Fruit fly (Drosophila melanogaster) whole organism, prepupa: ENCODE data around the gene CG3349.

Experiments
- CG10631 ChIP-seq: fragments of 200-800 bp; sonication (Bioruptor generic); optimal IDR thresholded peaks from 2 replicates; lab custom pipeline; 2016; ENCODE audit warnings: missing biosample characterization, missing genetic modification characterization
- CG10669 ChIP-seq: fragments of 200-800 bp; sonication (Bioruptor generic); optimal IDR thresholded peaks from 3 replicates; lab custom pipeline; 2018; ENCODE audit warnings: missing biosample characterization, mild to moderate bottlenecking, missing genetic modification characterization, moderate library complexity
- CG11294 ChIP-seq: fragments of 200-800 bp; sonication (Bioruptor generic); IDR thresholded peaks from 2 replicates; pipeline ENCODE4 v1.3.6; 2022; ENCODE audit warnings: missing biosample characterization, missing genetic modification characterization
- CG11762 ChIP-seq: fragments of 200-800 bp; sonication (Bioruptor generic); optimal IDR thresholded peaks from 3 replicates; lab custom pipeline; 2016; ENCODE audit warnings: missing biosample characterization, missing genetic modification characterization; ENCODE audit not compliant: insufficient read depth
- CG11902 ChIP-seq: fragments of 200-800 bp; sonication (Bioruptor generic); optimal IDR thresholded peaks from 3 replicates; lab custom pipeline; 2016; ENCODE audit warnings: missing biosample characterization, missing genetic modification characterization
- CG15336 ChIP-seq: fragments of 200-800 bp; sonication (Bioruptor generic); IDR thresholded peaks from 2 replicates; pipeline ENCODE4 v1.3.6; 2022; ENCODE audit warnings: missing biosample characterization, missing genetic modification characterization
- CG1621 ChIP-seq: fragments of 200-800 bp; sonication (Bioruptor generic); optimal IDR thresholded peaks from 3 replicates; lab custom pipeline; 2018; ENCODE audit warnings: missing biosample characterization, mild to moderate bottlenecking, missing genetic modification characterization
- CG16779 ChIP-seq: fragments of 200-800 bp; sonication (Bioruptor generic); optimal IDR thresholded peaks from 3 replicates; lab custom pipeline; 2017; ENCODE audit warnings: missing biosample characterization, mild to moderate bottlenecking, missing genetic modification characterization
- CG3032 ChIP-seq: fragments of 200-800 bp; optimal IDR thresholded peaks from 2 replicates; lab custom pipeline; 2019; ENCODE audit warnings: missing biosample characterization, mild to moderate bottlenecking, missing genetic modification characterization, moderate library complexity
- CG34406 ChIP-seq: fragments of 200-800 bp; sonication (Bioruptor generic); optimal IDR thresholded peaks from 3 replicates; lab custom pipeline; 2016; ENCODE audit warnings: missing biosample characterization, missing genetic modification characterization
- CG4318 ChIP-seq: fragments of 200-800 bp; sonication (Bioruptor generic); optimal IDR thresholded peaks from 3 replicates; lab custom pipeline; 2017; ENCODE audit warnings: missing biosample characterization, mild to moderate bottlenecking, missing genetic modification characterization
- CG6163 ChIP-seq: fragments of 200-800 bp; sonication (Bioruptor generic); IDR thresholded peaks from 3 replicates; pipeline ENCODE4 v1.3.6; 2022; ENCODE audit warnings: missing biosample characterization, missing genetic modification characterization
- CG6276 ChIP-seq: fragments of 200-800 bp; sonication (Bioruptor generic); optimal IDR thresholded peaks from 2 replicates; lab custom pipeline; 2017; ENCODE audit warnings: missing biosample characterization, mild to moderate bottlenecking, missing genetic modification characterization
- CG6792 ChIP-seq: fragments of 200-800 bp; sonication (Bioruptor generic); optimal IDR thresholded peaks from 3 replicates; lab custom pipeline; 2016; ENCODE audit warnings: missing biosample characterization, missing genetic modification characterization
- CG6808 ChIP-seq: fragments of 200-800 bp; sonication (Bioruptor generic); optimal IDR thresholded peaks from 3 replicates; lab custom pipeline; 2017; ENCODE audit warnings: missing biosample characterization, missing genetic modification characterization, mild to moderate bottlenecking, moderate library complexity, missing genetic modification reagents
- CG6854 ChIP-seq: fragments of 200-800 bp; sonication (Bioruptor generic); optimal IDR thresholded peaks from 2 replicates; lab custom pipeline; 2017; ENCODE audit warnings: missing biosample characterization, mild to moderate bottlenecking, missing genetic modification characterization
- CG7368 ChIP-seq: fragments of 200-800 bp; sonication (Bioruptor generic); optimal IDR thresholded peaks from 3 replicates; lab custom pipeline; 2016; ENCODE audit warnings: missing biosample characterization, missing genetic modification characterization
- CG8119 ChIP-seq: fragments of 200-800 bp; sonication (Bioruptor generic); IDR thresholded peaks from 3 replicates; pipeline ENCODE4 v1.3.6; 2022; ENCODE audit warnings: missing biosample characterization, missing genetic modification characterization
- CG8319 ChIP-seq: fragments of 200-800 bp; sonication (Bioruptor generic); optimal IDR thresholded peaks from 3 replicates; lab custom pipeline; 2016; ENCODE audit warnings: missing biosample characterization, missing genetic modification characterization
- CG9139 ChIP-seq: fragments of 200-800 bp; sonication (Bioruptor generic); optimal IDR thresholded peaks from 3 replicates; lab custom pipeline; 2017; ENCODE audit warnings: missing biosample characterization, mild to moderate bottlenecking, missing genetic modification characterization
- Eip78C ChIP-seq: fragments of 200-800 bp; sonication (Bioruptor generic); peaks from one replicate; lab custom pipeline; 2016; ENCODE audit warnings: missing biosample characterization, missing genetic modification characterization
- Eip93F ChIP-seq: fragments of 200-800 bp; sonication (Bioruptor generic); optimal IDR thresholded peaks from 2 replicates; lab custom pipeline; 2016; ENCODE audit warnings: missing biosample characterization, mild to moderate bottlenecking, missing genetic modification characterization
- Ets21C ChIP-seq: fragments of 200-800 bp; sonication (Bioruptor generic); optimal IDR thresholded peaks from 3 replicates; lab custom pipeline; 2016; ENCODE audit warnings: missing biosample characterization, missing genetic modification characterization
- Ets96B ChIP-seq: fragments of 200-800 bp; optimal IDR thresholded peaks from 2 replicates; lab custom pipeline; 2019; ENCODE audit warnings: missing biosample characterization, mild to moderate bottlenecking, missing genetic modification characterization, moderate library complexity
- Gug ChIP-seq: fragments of 200-800 bp; sonication (Bioruptor generic); IDR thresholded peaks from 2 replicates; pipeline ENCODE4 v1.3.6; 2022; ENCODE audit warnings: missing biosample characterization, missing genetic modification characterization
- Hr38 ChIP-seq: sonication (Bioruptor generic); optimal IDR thresholded peaks from 2 replicates; lab custom pipeline; 2016; ENCODE audit warnings: missing biosample characterization, missing genetic modification characterization
- Hr39 ChIP-seq: fragments of 200-800 bp; sonication (Bioruptor generic); optimal IDR thresholded peaks from 2 replicates; lab custom pipeline; 2016; ENCODE audit warnings: missing biosample characterization, missing genetic modification characterization
- Hr4 ChIP-seq: fragments of 200-800 bp; sonication (Bioruptor generic); optimal IDR thresholded peaks from 3 replicates; lab custom pipeline; 2016; ENCODE audit warnings: missing biosample characterization, missing genetic modification characterization
- Met ChIP-seq: fragments of 200-800 bp; sonication (Bioruptor generic); optimal IDR thresholded peaks from 3 replicates; lab custom pipeline; 2016; ENCODE audit warnings: missing biosample characterization, missing genetic modification characterization
- OdsH ChIP-seq: fragments of 200-800 bp; sonication (Bioruptor generic); optimal IDR thresholded peaks from 3 replicates; lab custom pipeline; 2016; ENCODE audit warnings: missing biosample characterization, missing genetic modification characterization
- Smox ChIP-seq: fragments of 200-800 bp; sonication (Bioruptor generic); optimal IDR thresholded peaks from 3 replicates; lab custom pipeline; 2016; ENCODE audit warnings: missing biosample characterization, missing genetic modification characterization
- Sox102F ChIP-seq: fragments of 200-800 bp; sonication (Bioruptor generic); optimal IDR thresholded peaks from 2 replicates; lab custom pipeline; 2016; ENCODE audit warnings: missing biosample characterization, mild to moderate bottlenecking, missing genetic modification characterization
- Sox14 ChIP-seq: fragments of 200-800 bp; sonication (Bioruptor generic); optimal IDR thresholded peaks from 3 replicates; lab custom pipeline; 2016; ENCODE audit warnings: missing biosample characterization, missing genetic modification characterization
- Sox15 ChIP-seq: fragments of 200-800 bp; sonication (Bioruptor generic); optimal IDR thresholded peaks from 3 replicates; lab custom pipeline; 2016; ENCODE audit warnings: missing biosample characterization, missing genetic modification characterization
- achi ChIP-seq: fragments of 200-800 bp; sonication (Bioruptor generic); optimal IDR thresholded peaks from 3 replicates; lab custom pipeline; 2016; ENCODE audit warnings: missing biosample characterization, missing genetic modification characterization
- cyc ChIP-seq: fragments of 200-800 bp; sonication (Bioruptor generic); optimal IDR thresholded peaks from 3 replicates; lab custom pipeline; 2016; ENCODE audit warnings: missing biosample characterization, missing genetic modification characterization
- dac ChIP-seq: fragments of 200-800 bp; sonication (Bioruptor generic); optimal IDR thresholded peaks from 2 replicates; lab custom pipeline; 2017; ENCODE audit warnings: missing biosample characterization, mild to moderate bottlenecking, missing genetic modification characterization
- eg ChIP-seq: fragments of 200-800 bp; sonication (Bioruptor generic); IDR thresholded peaks from 3 replicates; pipeline ENCODE4 v1.3.6; 2022; ENCODE audit warnings: missing biosample characterization, missing genetic modification characterization
- esn ChIP-seq: fragments of 200-800 bp; sonication (Bioruptor generic); optimal IDR thresholded peaks from 2 replicates; lab custom pipeline; 2016; ENCODE audit warnings: missing biosample characterization, mild to moderate bottlenecking, missing genetic modification characterization, moderate library complexity
- fkh ChIP-seq: fragments of 200-800 bp; sonication (Bioruptor generic); optimal IDR thresholded peaks from 3 replicates; lab custom pipeline; 2017; ENCODE audit warnings: missing biosample characterization, mild to moderate bottlenecking, missing genetic modification characterization, moderate library complexity
- lz ChIP-seq: fragments of 200-800 bp; sonication (Bioruptor generic); optimal IDR thresholded peaks from 3 replicates; lab custom pipeline; 2016; ENCODE audit warnings: missing biosample characterization, missing genetic modification characterization
- net ChIP-seq: fragments of 200-800 bp; sonication (Bioruptor generic); optimal IDR thresholded peaks from 3 replicates; lab custom pipeline; 2016; ENCODE audit warnings: missing biosample characterization, missing genetic modification characterization
- salr ChIP-seq, 2 experiments: fragments of 200-800 bp; sonication (Bioruptor generic); optimal IDR thresholded peaks; 3 replicates each; lab custom pipeline; 2016 to 2018; ENCODE audit warnings: missing biosample characterization in 2 of 2, missing genetic modification characterization in 2 of 2, mild to moderate bottlenecking in 1 of 2
- spab ChIP-seq: fragments of 200-800 bp; sonication (Bioruptor generic); optimal IDR thresholded peaks from 2 replicates; lab custom pipeline; 2017; ENCODE audit warnings: missing biosample characterization, mild to moderate bottlenecking, missing genetic modification characterization, missing genetic modification reagents
- topi ChIP-seq: fragments of 200-800 bp; sonication (Bioruptor generic); optimal IDR thresholded peaks from 3 replicates; lab custom pipeline; 2016; ENCODE audit warnings: missing biosample characterization, missing genetic modification characterization
- vri ChIP-seq: fragments of 200-800 bp; sonication (Bioruptor generic); optimal IDR thresholded peaks from 3 replicates; lab custom pipeline; 2016; ENCODE audit warnings: missing biosample characterization, mild to moderate bottlenecking, missing genetic modification characterization

Gene CG3349

dm6 chr3L:14999284-15000019 is 20.0 kb downstream of the CG3349 start, which contains the start of the genes mRpL39 and Prosbeta2 (continued):
- no peak for TF ChIP-seq Hr38 (GFP tag; lab: Kevin White, UChicago)
- no peak for TF ChIP-seq Ets21C
- no peak for TF ChIP-seq CG7368 (GFP tag; lab: Kevin White, UChicago)
- TF ChIP-seq salr (GFP tag; optimal IDR thresholded peaks at IDR 0.05; lab: Kevin White, UChicago), result no peak
- TF ChIP-seq dac (GFP tag; lab: Kevin White, UChicago), result no peak
- no peak for TF ChIP-seq CG9139 (GFP tag; lab: Kevin White, UChicago)
- peak; percentile 78 for TF ChIP-seq CG3032 (tag; lab: Kevin White, UChicago)
- no peak for TF ChIP-seq achi
- no peak; the same call in 2 of the 3 replicates for TF ChIP-seq CG8119
- peak; percentile 33 for TF ChIP-seq topi (GFP tag; lab: Kevin White, UChicago)
- no peak for TF ChIP-seq CG1621
- no peak for TF ChIP-seq OdsH (GFP tag; lab: Kevin White, UChicago)
- TF ChIP-seq CG11902, result peak; percentile 62
- TF ChIP-seq CG6792 (GFP tag; lab: Kevin White, UChicago), result no peak
- TF ChIP-seq esn (GFP tag; lab: Kevin White, UChicago), result peak; percentile 35
- TF ChIP-seq Smox (GFP tag; lab: Kevin White, UChicago), result no peak
- TF ChIP-seq CG4318 (GFP tag; lab: Kevin White, UChicago), result no peak
- no peak for TF ChIP-seq CG6276 (GFP tag; lab: Kevin White, UChicago)
- TF ChIP-seq eg, result peak; percentile 77
- no peak for TF ChIP-seq CG6163 (GFP tag; lab: Robert Waterston, UW)
- TF ChIP-seq fkh (GFP tag; lab: Kevin White, UChicago), result peak; percentile 6
- TF ChIP-seq Hr39 (GFP tag; lab: Kevin White, UChicago), result no peak
- peak; percentile 38 for TF ChIP-seq cyc (GFP tag; lab: Kevin White, UChicago)
- TF ChIP-seq vri (GFP tag; lab: Kevin White, UChicago), result no peak

dm6 chr3L:15005085-15005484 is 25.7 kb downstream of the CG3349 start:
- no peak for TF ChIP-seq fkh (GFP tag; lab: Kevin White, UChicago)
- peak; percentile 67 for TF ChIP-seq Hr4 (GFP tag; lab: Kevin White, UChicago)
- TF ChIP-seq CG8119, result peak; percentile 80
- TF ChIP-seq CG34406 (GFP tag; lab: Kevin White, UChicago), result peak; percentile 52
- no peak for TF ChIP-seq Eip93F
- peak; percentile 32 for TF ChIP-seq CG6792 (GFP tag; lab: Kevin White, UChicago)
- peak; percentile 66 for TF ChIP-seq esn (GFP tag; lab: Kevin White, UChicago)
- TF ChIP-seq Eip78C, result peak; percentile 90
- TF ChIP-seq CG7368 (GFP tag; lab: Kevin White, UChicago), result peak; percentile 43
- TF ChIP-seq eg, result peak; percentile 78
- TF ChIP-seq CG8319, result peak; percentile 27
- peak; percentile 64 for TF ChIP-seq Hr39 (GFP tag; lab: Kevin White, UChicago)
- TF ChIP-seq CG10669 (GFP tag; lab: Kevin White, UChicago), result peak; percentile 59
- TF ChIP-seq lz (GFP tag; lab: Kevin White, UChicago), result peak; percentile 55
- TF ChIP-seq OdsH (GFP tag; lab: Kevin White, UChicago), result no peak
- peak; percentile 57 for TF ChIP-seq Ets96B (tag; lab: Kevin White, UChicago)
- TF ChIP-seq Gug (GFP tag; lab: Robert Waterston, UW), result peak; percentile 34; the same call in 1 of the 2 replicates
- TF ChIP-seq Sox15 (GFP tag; lab: Kevin White, UChicago), result no peak
- TF ChIP-seq topi (GFP tag; lab: Kevin White, UChicago), result peak; percentile 56
- peak; percentile 51 for TF ChIP-seq cyc (GFP tag; lab: Kevin White, UChicago)
- TF ChIP-seq CG10631 (GFP tag; lab: Kevin White, UChicago), result peak; percentile 46
- TF ChIP-seq CG16779 (tag; lab: Kevin White, UChicago), result no peak
- peak; percentile 48 for TF ChIP-seq CG6276 (GFP tag; lab: Kevin White, UChicago)
- peak; percentile 46 for TF ChIP-seq Smox (GFP tag; lab: Kevin White, UChicago)
- TF ChIP-seq vri (GFP tag; lab: Kevin White, UChicago), result peak; percentile 31
- TF ChIP-seq Sox102F, result peak; percentile 63
- TF ChIP-seq CG3032 (tag; lab: Kevin White, UChicago), result peak; percentile 16
- no peak for TF ChIP-seq CG9139 (GFP tag; lab: Kevin White, UChicago)
- TF ChIP-seq Sox14 (GFP tag; lab: Kevin White, UChicago), result peak; percentile 64
- TF ChIP-seq achi, result peak; percentile 63
- TF ChIP-seq CG11294, result peak; percentile 34; the same call in 1 of the 2 replicates
- peak; percentile 82 for TF ChIP-seq CG6163 (GFP tag; lab: Robert Waterston, UW)
- no peak for TF ChIP-seq CG6808 (GFP tag; lab: Kevin White, UChicago)
- TF ChIP-seq CG11762 (GFP tag; lab: Kevin White, UChicago), result peak; percentile 59
- peak; percentile 76 for TF ChIP-seq CG15336 (GFP tag; lab: Robert Waterston, UW)
- TF ChIP-seq Met (GFP tag; lab: Kevin White, UChicago), result peak; percentile 60
- TF ChIP-seq net, result peak; percentile 56
- TF ChIP-seq spab (GFP tag; lab: Kevin White, UChicago), result no peak
- TF ChIP-seq CG6854 (GFP tag; lab: Kevin White, UChicago), result no peak
